Worm (Caenorhabditis elegans): ENCODE data around the gene srxa-2.

srxa-2 gene

DNA sequence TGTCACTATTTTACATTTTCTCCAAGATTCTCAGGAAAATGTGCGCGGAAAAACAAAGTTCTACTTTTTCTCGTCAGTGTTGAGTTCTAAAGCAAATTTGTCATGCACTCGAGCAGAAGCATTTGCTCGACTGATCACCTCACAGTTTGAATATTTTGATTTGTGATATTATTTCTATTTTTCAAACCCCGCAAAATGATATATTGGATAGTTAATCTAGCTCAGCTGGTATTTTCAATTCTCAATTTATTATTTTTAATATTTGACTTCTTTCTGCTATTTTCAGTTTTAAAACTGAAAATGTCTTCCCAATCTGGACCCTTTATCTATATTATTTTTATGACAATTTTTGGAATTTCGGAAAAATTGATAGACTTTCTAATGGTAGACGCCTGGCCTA is at the start of gene srxa-2:
TSS of gene srxa-2 (plus strand) at position 301 of the 400 bp plus-strand sequence.
- TF ChIP-seq aly-1 (tag; optimal IDR thresholded peaks at IDR 0.05) (no peak), hmbx-1 (tag; optimal IDR thresholded peaks at IDR 0.05) (no peak), tra-4 (tag; optimal IDR thresholded peaks at IDR 0.05) (no peak), sea-1 (GFP tag; conservative IDR thresholded peaks at IDR 0.05) (no peak), ceh-36 (tag; optimal IDR thresholded peaks at IDR 0.05) (no peak), hnd-1 (tag; optimal IDR thresholded peaks at IDR 0.05) (no peak), F13C5.2 (tag; optimal IDR thresholded peaks at IDR 0.05) (no peak)

DNA sequence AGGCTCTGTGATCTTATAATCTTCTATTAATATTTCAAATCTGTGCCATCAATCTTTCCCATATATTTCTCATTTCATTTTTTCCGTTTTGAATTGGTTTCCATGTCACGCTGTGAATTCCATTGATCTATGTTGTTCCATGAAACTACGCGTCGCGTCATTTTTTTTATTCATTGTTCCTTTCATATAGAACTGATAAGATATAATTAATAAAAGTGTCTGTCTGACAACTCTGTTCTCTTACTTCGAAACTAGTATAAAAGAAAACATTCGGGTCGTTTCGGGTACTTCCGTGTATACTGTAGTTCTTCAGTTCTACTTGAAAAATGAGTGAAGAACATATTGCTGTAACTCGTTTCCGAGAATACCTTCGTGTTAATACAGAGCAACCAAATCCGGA is 48.7 kb upstream of the srxa-2 start, which contains the start of gene C10C5.3:
TSS of gene C10C5.3 (plus strand) at position 301 of the 400 bp plus-strand sequence.
- TF ChIP-seq B0310.2 (tag; optimal IDR thresholded peaks at IDR 0.05), result no peak
- TF ChIP-seq F13C5.2 (tag; optimal IDR thresholded peaks at IDR 0.05), result no peak
- TF ChIP-seq hmbx-1 (tag; optimal IDR thresholded peaks at IDR 0.05), result no peak
- no peak for TF ChIP-seq tra-4 (tag; optimal IDR thresholded peaks at IDR 0.05)
- TF ChIP-seq aly-1 (tag; optimal IDR thresholded peaks at IDR 0.05), result no peak
- no peak for TF ChIP-seq tbx-11 (GFP tag; IDR thresholded peaks at IDR 0.05)
- no peak for TF ChIP-seq pes-1 (GFP tag; IDR thresholded peaks at IDR 0.05)
- no peak for TF ChIP-seq ceh-36 (tag; optimal IDR thresholded peaks at IDR 0.05)

DNA sequence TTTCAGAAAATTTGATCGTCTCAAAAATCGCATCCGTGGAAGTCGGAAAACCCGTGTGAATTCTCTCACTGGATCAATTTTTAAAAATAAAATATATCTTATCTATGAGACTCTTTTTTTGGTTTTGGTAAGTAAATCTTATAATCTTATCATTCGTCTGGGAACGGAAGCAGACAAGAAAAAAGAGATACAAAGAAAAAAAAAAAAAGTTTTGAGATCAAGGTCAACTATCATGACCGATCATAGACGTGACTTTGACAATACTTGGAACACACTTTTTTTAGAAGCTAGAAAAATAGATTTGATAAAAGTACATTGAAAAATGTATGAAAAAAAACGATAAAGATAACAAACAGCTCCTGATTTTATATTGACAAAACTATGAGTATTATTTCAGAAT is 46.6 kb upstream of the srxa-2 start:
- TF ChIP-seq scrt-1 (GFP tag; IDR thresholded peaks at IDR 0.05), result no peak

- TF ChIP-seq sea-1 (GFP tag; conservative IDR thresholded peaks at IDR 0.05) (no peak), hmg-4 (GFP tag; optimal IDR thresholded peaks at IDR 0.05) (no peak), hnd-1 (tag; optimal IDR thresholded peaks at IDR 0.05) (no peak), aly-1 (tag; optimal IDR thresholded peaks at IDR 0.05) (no peak), F13C5.2 (tag; optimal IDR thresholded peaks at IDR 0.05) (no peak), B0310.2 (tag; optimal IDR thresholded peaks at IDR 0.05) (no peak), flt-1 (GFP tag; IDR thresholded peaks at IDR 0.05) (no peak), pes-1 (GFP tag; IDR thresholded peaks at IDR 0.05) (no peak), tbx-37 (GFP tag; conservative IDR thresholded peaks at IDR 0.05) (no peak), ama-1 (optimal IDR thresholded peaks at IDR 0.05) (no peak), ets-7 (tag; optimal IDR thresholded peaks at IDR 0.05) (no peak), hmbx-1 (tag; optimal IDR thresholded peaks at IDR 0.05) (no peak), tbx-11 (GFP tag; IDR thresholded peaks at IDR 0.05) (no peak)
Observed at ce11 chrIV:9378272-9378671, 44.9 kb upstream of the srxa-2 start, which contains the start of gene C10C5.4. TSS of gene C10C5.4 (plus strand) at chrIV:9378552.

DNA sequence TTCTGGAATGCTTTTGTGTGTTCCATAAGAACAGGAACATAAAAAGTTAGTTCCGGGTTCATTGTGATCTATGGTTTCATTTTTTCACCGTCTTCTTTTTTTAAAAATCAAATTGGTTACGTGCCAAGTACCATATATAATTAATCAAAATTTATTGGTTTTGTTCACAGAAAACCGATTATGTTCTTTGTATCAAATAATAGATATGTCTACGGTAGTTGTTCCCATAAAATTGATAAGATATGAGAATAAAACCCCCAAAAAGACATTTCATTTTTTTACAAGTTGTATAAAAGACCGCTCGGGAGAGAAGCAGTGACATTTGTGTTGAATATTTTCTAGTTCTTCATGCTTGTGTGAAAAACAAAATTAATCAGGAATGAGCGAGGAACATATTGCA is 42.1 kb upstream of the srxa-2 start, which contains the start of gene C10C5.5:
TSS of gene C10C5.5 (plus strand) at position 301 of the 400 bp plus-strand sequence.
- TF ChIP-seq tbx-37 (GFP tag; conservative IDR thresholded peaks at IDR 0.05), result no peak

DNA sequence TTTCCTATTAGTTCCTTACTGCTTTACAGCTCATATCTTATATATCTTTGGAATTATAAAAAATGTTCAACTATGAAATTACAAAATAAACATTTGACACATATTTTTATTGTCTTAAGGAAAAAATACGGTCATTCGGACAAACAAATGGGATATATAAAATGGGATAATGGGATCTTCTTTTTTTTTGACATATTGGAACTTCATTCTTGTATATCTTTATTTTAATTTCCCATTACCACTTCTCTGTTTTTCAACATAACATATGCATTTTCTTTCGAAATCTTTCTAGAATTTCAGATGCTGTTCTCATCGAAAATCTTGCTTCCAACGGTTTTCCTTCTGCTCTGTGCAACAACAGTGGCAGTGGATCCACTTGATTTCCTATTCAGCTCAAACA is 38.4 kb upstream of the srxa-2 start, which contains the start of gene C10C5.7:
TSS of gene C10C5.7 (plus strand) at position 301 of the 400 bp plus-strand sequence.
- no peak for TF ChIP-seq aly-1 (tag; optimal IDR thresholded peaks at IDR 0.05)
- TF ChIP-seq tbx-11 (GFP tag; IDR thresholded peaks at IDR 0.05), result no peak
- no peak for TF ChIP-seq pes-1 (GFP tag; IDR thresholded peaks at IDR 0.05)
- TF ChIP-seq ets-7 (tag; optimal IDR thresholded peaks at IDR 0.05), result no peak
- no peak for TF ChIP-seq tra-4 (tag; optimal IDR thresholded peaks at IDR 0.05)
- no peak for TF ChIP-seq flt-1 (GFP tag; IDR thresholded peaks at IDR 0.05)
- TF ChIP-seq hnd-1 (tag; optimal IDR thresholded peaks at IDR 0.05), result no peak
- no peak for TF ChIP-seq hmbx-1 (tag; optimal IDR thresholded peaks at IDR 0.05)
- TF ChIP-seq ceh-36 (tag; optimal IDR thresholded peaks at IDR 0.05), result no peak
- no peak for TF ChIP-seq sea-1 (GFP tag; conservative IDR thresholded peaks at IDR 0.05)
- TF ChIP-seq F13C5.2 (tag; optimal IDR thresholded peaks at IDR 0.05), result no peak
- TF ChIP-seq B0310.2 (tag; optimal IDR thresholded peaks at IDR 0.05), result no peak
- no peak for TF ChIP-seq scrt-1 (GFP tag; IDR thresholded peaks at IDR 0.05)
- TF ChIP-seq ama-1 (optimal IDR thresholded peaks at IDR 0.05), result no peak
- no peak for TF ChIP-seq tbx-37 (GFP tag; conservative IDR thresholded peaks at IDR 0.05)
- TF ChIP-seq hmg-4 (GFP tag; optimal IDR thresholded peaks at IDR 0.05), result no peak
- no peak for TF ChIP-seq ceh-13 (GFP tag; optimal IDR thresholded peaks at IDR 0.05)

- TF ChIP-seq tra-4 (tag; optimal IDR thresholded peaks at IDR 0.05) (no peak), ceh-36 (tag; optimal IDR thresholded peaks at IDR 0.05) (no peak), tbx-11 (GFP tag; IDR thresholded peaks at IDR 0.05) (no peak), flt-1 (GFP tag; IDR thresholded peaks at IDR 0.05) (no peak), hnd-1 (tag; optimal IDR thresholded peaks at IDR 0.05) (no peak), ama-1 (optimal IDR thresholded peaks at IDR 0.05) (no peak), F13C5.2 (tag; optimal IDR thresholded peaks at IDR 0.05) (no peak), pes-1 (GFP tag; IDR thresholded peaks at IDR 0.05) (no peak), hmbx-1 (tag; optimal IDR thresholded peaks at IDR 0.05) (no peak), sea-1 (GFP tag; conservative IDR thresholded peaks at IDR 0.05) (no peak), aly-1 (tag; optimal IDR thresholded peaks at IDR 0.05) (no peak), tbx-37 (GFP tag; conservative IDR thresholded peaks at IDR 0.05) (no peak), hmg-4 (GFP tag; optimal IDR thresholded peaks at IDR 0.05) (no peak)
Observed at ce11 chrIV:9386038-9386437, 37.2 kb upstream of the srxa-2 start, which contains the start of gene daf-15. TSS of gene daf-15 (plus strand) at chrIV:9386208.

DNA sequence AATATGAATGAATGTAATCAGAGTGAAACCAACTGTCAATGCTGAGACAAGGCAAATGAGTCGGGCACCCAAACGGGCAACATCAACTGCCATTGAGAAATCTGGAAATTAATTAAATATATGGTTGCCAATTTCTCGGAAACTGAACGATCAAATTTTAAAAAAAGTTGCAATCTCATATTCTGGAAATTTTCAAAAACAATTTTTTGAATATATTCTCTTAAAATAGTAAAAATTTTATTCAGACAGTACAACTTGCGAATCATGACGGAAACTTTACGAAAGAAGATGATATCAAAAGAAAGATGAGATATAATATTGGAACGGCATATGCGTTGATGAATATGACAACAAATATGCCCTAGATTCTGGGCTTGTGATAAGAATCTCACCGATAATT is 27.1 kb upstream of the srxa-2 start, which contains the start of gene col-121:
TSS of gene col-121 (minus strand) at position 101 of the 400 bp plus-strand sequence.
- TF ChIP-seq ama-1 (optimal IDR thresholded peaks at IDR 0.05), result no peak
- no peak for TF ChIP-seq tbx-37 (GFP tag; conservative IDR thresholded peaks at IDR 0.05)
- TF ChIP-seq tra-4 (tag; optimal IDR thresholded peaks at IDR 0.05), result no peak
- no peak for TF ChIP-seq flt-1 (GFP tag; IDR thresholded peaks at IDR 0.05)
- no peak for TF ChIP-seq scrt-1 (GFP tag; IDR thresholded peaks at IDR 0.05)

DNA sequence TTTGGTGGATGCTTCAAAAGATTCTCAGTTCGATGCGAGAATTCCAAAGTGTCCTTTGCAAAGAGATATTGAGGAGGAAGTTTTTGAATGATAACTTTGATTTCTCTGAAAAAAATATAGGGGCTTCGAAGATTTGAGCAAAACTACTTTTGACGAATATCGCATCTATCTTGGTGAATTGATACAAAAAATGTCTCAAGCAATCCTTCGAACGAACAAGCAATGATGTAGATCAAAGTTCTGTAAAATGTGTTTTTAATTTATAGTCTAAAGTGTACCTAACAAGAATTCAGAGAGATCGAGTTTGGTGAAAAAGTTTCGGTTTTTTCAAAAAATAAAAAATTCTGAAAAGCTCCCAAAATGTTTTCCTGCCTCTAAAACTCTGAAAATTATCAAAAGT is 25.9 kb upstream of the srxa-2 start, which contains the start of gene F56D5.3:
TSS of gene F56D5.3 (plus strand) at position 301 of the 400 bp plus-strand sequence.
- TF ChIP-seq tra-4 (tag; optimal IDR thresholded peaks at IDR 0.05), result no peak
- no peak for TF ChIP-seq sea-1 (GFP tag; conservative IDR thresholded peaks at IDR 0.05)
- no peak for TF ChIP-seq aly-1 (tag; optimal IDR thresholded peaks at IDR 0.05)
- no peak for TF ChIP-seq ceh-36 (tag; optimal IDR thresholded peaks at IDR 0.05)
- TF ChIP-seq ets-7 (tag; optimal IDR thresholded peaks at IDR 0.05), result no peak
- no peak for TF ChIP-seq hnd-1 (tag; optimal IDR thresholded peaks at IDR 0.05)
- no peak for TF ChIP-seq pes-1 (GFP tag; IDR thresholded peaks at IDR 0.05)
- no peak for TF ChIP-seq scrt-1 (GFP tag; IDR thresholded peaks at IDR 0.05)
- no peak for TF ChIP-seq F13C5.2 (tag; optimal IDR thresholded peaks at IDR 0.05)
- no peak for TF ChIP-seq ceh-13 (GFP tag; optimal IDR thresholded peaks at IDR 0.05)
- TF ChIP-seq hmbx-1 (tag; optimal IDR thresholded peaks at IDR 0.05), result no peak
- TF ChIP-seq ama-1 (optimal IDR thresholded peaks at IDR 0.05), result no peak
- TF ChIP-seq flt-1 (GFP tag; IDR thresholded peaks at IDR 0.05), result no peak
- no peak for TF ChIP-seq tbx-11 (GFP tag; IDR thresholded peaks at IDR 0.05)
- TF ChIP-seq tbx-37 (GFP tag; conservative IDR thresholded peaks at IDR 0.05), result no peak
- TF ChIP-seq hmg-4 (GFP tag; optimal IDR thresholded peaks at IDR 0.05), result no peak
- TF ChIP-seq B0310.2 (tag; optimal IDR thresholded peaks at IDR 0.05), result no peak
